Worm (Caenorhabditis elegans) whole organism, L3 larva: ENCODE data around the gene T12G3.4.

Source experiments
- R02D3.7 ChIP-seq: fragments of 150-350 bp; optimal IDR thresholded peaks from 2 replicates; lab custom pipeline; 2014; ENCODE audit warnings: missing biosample characterization, missing genetic modification characterization
- ZK546.5 ChIP-seq: sonication (generic microtip); optimal IDR thresholded peaks from 2 replicates; lab custom pipeline; 2017; ENCODE audit warnings: missing biosample characterization, missing genetic modification characterization
- aly-2 ChIP-seq: fragments of 150-350 bp; optimal IDR thresholded peaks from 2 replicates; lab custom pipeline; 2014; ENCODE audit warnings: missing biosample characterization, missing genetic modification characterization
- ama-1 ChIP-seq: fragments of 150-350 bp; optimal IDR thresholded peaks from 2 replicates; lab custom pipeline; 2018
- ceh-16 ChIP-seq: sonication (generic microtip); optimal IDR thresholded peaks from 2 replicates; lab custom pipeline; 2017; ENCODE audit warnings: missing biosample characterization, missing genetic modification characterization
- ceh-28 ChIP-seq: fragments of 150-350 bp; optimal IDR thresholded peaks from 2 replicates; lab custom pipeline; 2014; ENCODE audit warnings: missing biosample characterization, missing genetic modification reagents, missing genetic modification characterization
- ceh-82 ChIP-seq: fragments of 150-350 bp; optimal IDR thresholded peaks from 2 replicates; lab custom pipeline; 2014; ENCODE audit warnings: missing biosample characterization, missing genetic modification characterization
- ceh-9 ChIP-seq: sonication (generic microtip); optimal IDR thresholded peaks from 2 replicates; lab custom pipeline; 2018; ENCODE audit warnings: missing biosample characterization, missing genetic modification characterization
- daf-12 ChIP-seq: fragments of 150-350 bp; optimal IDR thresholded peaks from 2 replicates; lab custom pipeline; 2014; ENCODE audit warnings: missing biosample characterization, missing genetic modification reagents, missing genetic modification characterization
- egl-27 ChIP-seq: sonication (generic microtip); optimal IDR thresholded peaks from 4 replicates; lab custom pipeline; 2017; ENCODE audit warnings: missing biosample characterization, missing genetic modification reagents, missing genetic modification characterization
- egl-5 ChIP-seq: fragments of 150-350 bp; optimal IDR thresholded peaks from 2 replicates; lab custom pipeline; 2017; ENCODE audit warnings: missing biosample characterization, missing genetic modification reagents, missing genetic modification characterization, inconsistent platforms
- elt-1 ChIP-seq: fragments of 150-350 bp; optimal IDR thresholded peaks from 2 replicates; lab custom pipeline; 2014; ENCODE audit warnings: missing biosample characterization, missing genetic modification characterization
- eor-1 ChIP-seq, 2 experiments: fragments of 150-350 bp; optimal IDR thresholded peaks; 2 replicates each; lab custom pipeline; 2014 to 2018; ENCODE audit warnings: missing biosample characterization in 2 of 2, missing genetic modification characterization in 2 of 2
- fkh-10 ChIP-seq: sonication (generic microtip); optimal IDR thresholded peaks from 2 replicates; lab custom pipeline; 2017; ENCODE audit warnings: missing biosample characterization, missing genetic modification reagents, missing genetic modification characterization
- fkh-2 ChIP-seq: fragments of 150-350 bp; optimal IDR thresholded peaks from 2 replicates; lab custom pipeline; 2014; ENCODE audit warnings: missing biosample characterization, missing genetic modification reagents, missing genetic modification characterization
- fos-1 ChIP-seq: fragments of 150-350 bp; optimal IDR thresholded peaks from 2 replicates; lab custom pipeline; 2014; ENCODE audit warnings: missing biosample characterization, missing genetic modification characterization
- hmg-11 ChIP-seq: sonication (generic microtip); optimal IDR thresholded peaks from 2 replicates; lab custom pipeline; 2016; ENCODE audit warnings: missing genetic modification characterization, missing compliant biosample characterization
- jun-1 ChIP-seq: fragments of 150-350 bp; optimal IDR thresholded peaks from 2 replicates; lab custom pipeline; 2014; ENCODE audit warnings: missing biosample characterization, missing genetic modification reagents, missing genetic modification characterization
- lin-15B ChIP-seq: fragments of 150-350 bp; optimal IDR thresholded peaks from 2 replicates; lab custom pipeline; 2014; ENCODE audit warnings: missing biosample characterization, missing genetic modification characterization
- lin-39 ChIP-seq: fragments of 150-350 bp; optimal IDR thresholded peaks from 2 replicates; lab custom pipeline; 2018; ENCODE audit warnings: missing biosample characterization, missing genetic modification reagents, missing genetic modification characterization
- mdl-1 ChIP-seq: fragments of 150-350 bp; optimal IDR thresholded peaks from 2 replicates; lab custom pipeline; 2014; ENCODE audit warnings: missing biosample characterization, missing genetic modification characterization
- mml-1 ChIP-seq: fragments of 150-350 bp; sonication (generic microtip); optimal IDR thresholded peaks from 3 replicates; lab custom pipeline; 2014; ENCODE audit warnings: missing biosample characterization, missing genetic modification characterization
- nfya-1 ChIP-seq: sonication (generic microtip); optimal IDR thresholded peaks from 2 replicates; lab custom pipeline; 2017; ENCODE audit warnings: missing genetic modification characterization, mild to moderate bottlenecking, missing compliant biosample characterization, antibody characterized with exemption, moderate library complexity; ENCODE audit not compliant: insufficient read depth
- nhr-11 ChIP-seq: fragments of 150-350 bp; optimal IDR thresholded peaks from 2 replicates; lab custom pipeline; 2014; ENCODE audit warnings: missing biosample characterization, missing genetic modification characterization
- nhr-12 ChIP-seq: fragments of 150-350 bp; optimal IDR thresholded peaks from 2 replicates; lab custom pipeline; 2014; ENCODE audit warnings: missing biosample characterization, missing genetic modification characterization
- nhr-23 ChIP-seq: fragments of 150-350 bp; optimal IDR thresholded peaks from 2 replicates; lab custom pipeline; 2014; ENCODE audit warnings: missing biosample characterization, missing genetic modification reagents, missing genetic modification characterization
- nhr-237 ChIP-seq: fragments of 150-350 bp; optimal IDR thresholded peaks from 2 replicates; lab custom pipeline; 2014; ENCODE audit warnings: missing biosample characterization, missing genetic modification characterization
- nhr-25 ChIP-seq: sonication (generic microtip); optimal IDR thresholded peaks from 2 replicates; lab custom pipeline; 2017; ENCODE audit warnings: missing biosample characterization, missing genetic modification characterization
- nhr-28 ChIP-seq: fragments of 150-350 bp; optimal IDR thresholded peaks from 2 replicates; lab custom pipeline; 2014; ENCODE audit warnings: missing biosample characterization, missing genetic modification characterization
- nhr-67 ChIP-seq: fragments of 150-350 bp; optimal IDR thresholded peaks from 2 replicates; lab custom pipeline; 2014; ENCODE audit warnings: missing biosample characterization, missing genetic modification characterization
- nhr-76 ChIP-seq: fragments of 150-350 bp; sonication (generic microtip); optimal IDR thresholded peaks from 5 replicates; lab custom pipeline; 2014; ENCODE audit warnings: missing biosample characterization, missing genetic modification characterization
- pha-4 ChIP-seq: fragments of 150-350 bp; optimal IDR thresholded peaks from 2 replicates; lab custom pipeline; 2014; ENCODE audit warnings: missing biosample characterization, missing genetic modification reagents, missing genetic modification characterization
- pqm-1 ChIP-seq: fragments of 150-350 bp; optimal IDR thresholded peaks from 2 replicates; lab custom pipeline; 2017; ENCODE audit warnings: missing biosample characterization, missing genetic modification characterization, inconsistent platforms
- sea-2 ChIP-seq: fragments of 150-350 bp; sonication (generic microtip); optimal IDR thresholded peaks from 4 replicates; lab custom pipeline; 2014; ENCODE audit warnings: missing biosample characterization, missing genetic modification reagents, missing genetic modification characterization
- skn-1 ChIP-seq: fragments of 150-350 bp; optimal IDR thresholded peaks from 2 replicates; lab custom pipeline; 2014; ENCODE audit warnings: missing biosample characterization, missing genetic modification characterization
- snpc-4 ChIP-seq: fragments of 150-350 bp; optimal IDR thresholded peaks from 2 replicates; lab custom pipeline; 2014; ENCODE audit warnings: missing biosample characterization, missing genetic modification characterization
- tbx-2 ChIP-seq: sonication (generic microtip); optimal IDR thresholded peaks from 2 replicates; lab custom pipeline; 2016; ENCODE audit warnings: mild to moderate bottlenecking, missing genetic modification characterization, missing compliant biosample characterization
- unc-39 ChIP-seq: sonication (generic microtip); optimal IDR thresholded peaks from 4 replicates; lab custom pipeline; 2017; ENCODE audit warnings: missing biosample characterization, missing genetic modification characterization
- unc-62 ChIP-seq: fragments of 150-350 bp; sonication (generic microtip); optimal IDR thresholded peaks from 4 replicates; lab custom pipeline; 2014; ENCODE audit warnings: missing biosample characterization, missing genetic modification reagents, missing genetic modification characterization
- zag-1 ChIP-seq: fragments of 150-350 bp; optimal IDR thresholded peaks from 2 replicates; lab custom pipeline; 2014; ENCODE audit warnings: missing biosample characterization, missing genetic modification characterization
- ztf-11 ChIP-seq: fragments of 150-350 bp; optimal IDR thresholded peaks from 2 replicates; lab custom pipeline; 2014; ENCODE audit warnings: missing biosample characterization, missing genetic modification characterization

T12G3.4 gene

ce11 chrIV:12052461-12052860 lies 4.4 kb downstream of the T12G3.4 start:
- no peak for TF ChIP-seq lin-15B
- no peak for TF ChIP-seq pha-4 (tag; lab: Kevin White, UChicago)
- TF ChIP-seq lin-39: no peak
- TF ChIP-seq nhr-25 (tag; lab: Kevin White, UChicago): no peak
- no peak for TF ChIP-seq aly-2 (tag; lab: Kevin White, UChicago)
- TF ChIP-seq R02D3.7 (tag; lab: Kevin White, UChicago): no peak

- TF ChIP-seq egl-27 (tag; lab: Kevin White, UChicago): no peak
- no peak for TF ChIP-seq egl-5 (tag; lab: Kevin White, UChicago)
- TF ChIP-seq nhr-76 (tag; lab: Kevin White, UChicago): no peak
- TF ChIP-seq nhr-28 (tag; lab: Kevin White, UChicago): no peak
- TF ChIP-seq hmg-11 (tag; lab: Kevin White, UChicago): no peak
- TF ChIP-seq nfya-1 (tag; lab: Kevin White, UChicago): no peak
- no peak for TF ChIP-seq R02D3.7 (tag; lab: Kevin White, UChicago)
- no peak for TF ChIP-seq ceh-82
- TF ChIP-seq zag-1 (tag; lab: Kevin White, UChicago): no peak
- no peak for TF ChIP-seq nhr-12
- TF ChIP-seq nhr-67: no peak
Observed at ce11 chrIV:12056603-12057002, 8.5 kb downstream of the T12G3.4 start, which contains the start of gene K08E4.2. Gene K08E4.2 (minus strand): TSS chrIV:12056656.

- TF ChIP-seq elt-1 (tag; lab: Kevin White, UChicago): no peak
- TF ChIP-seq nfya-1 (tag; lab: Kevin White, UChicago): peak; percentile 55
- TF ChIP-seq R02D3.7 (tag; lab: Kevin White, UChicago): no peak
- no peak for TF ChIP-seq daf-12 (tag; lab: Kevin White, UChicago)
- TF ChIP-seq mml-1: no peak
- TF ChIP-seq nhr-12: no peak
- no peak for TF ChIP-seq tbx-2 (tag; lab: Kevin White, UChicago)
- TF ChIP-seq lin-15B: no peak
- no peak for TF ChIP-seq ama-1 (lab: Kevin White, UChicago)
- TF ChIP-seq mdl-1: no peak
- TF ChIP-seq unc-62 (GFP tag; lab: Kevin White, UChicago): peak; percentile 33
Observed at ce11 chrIV:12057508-12057907, 9.5 kb downstream of the T12G3.4 start, which contains the start of gene K08E4.3. Gene K08E4.3 (plus strand): TSS chrIV:12057742.

- TF ChIP-seq nhr-23 (no peak), ceh-9 (no peak), ZK546.5 (tag; lab: Kevin White, UChicago) (no peak), nhr-11 (tag; lab: Kevin White, UChicago) (no peak), lin-39 (no peak), jun-1 (tag; lab: Kevin White, UChicago) (no peak), fkh-2 (tag; lab: Kevin White, UChicago) (no peak), mml-1 (no peak), aly-2 (tag; lab: Kevin White, UChicago) (no peak), nhr-67 (no peak), ceh-28 (tag; lab: Kevin White, UChicago) (no peak), ceh-82 (no peak), ztf-11 (no peak), nhr-237 (tag; lab: Kevin White, UChicago) (no peak), pha-4 (tag; lab: Kevin White, UChicago) (no peak), snpc-4 (no peak), mdl-1 (no peak), fkh-10 (no peak)
- TF ChIP-seq, all 47 proteins: peak for 0
Observed at ce11 chrIV:12061229-12061628, 13.2 kb downstream of the T12G3.4 start, which contains the start of gene K08E4.8. Gene K08E4.8 (minus strand): TSS chrIV:12061329.

- TF ChIP-seq egl-5 (tag; lab: Kevin White, UChicago) (no peak), nhr-76 (tag; lab: Kevin White, UChicago) (no peak), aly-2 (tag; lab: Kevin White, UChicago) (no peak), skn-1 (tag; lab: Kevin White, UChicago) (no peak), fos-1 (tag; lab: Kevin White, UChicago) (no peak), unc-39 (tag; lab: Kevin White, UChicago) (no peak), nhr-25 (tag; lab: Kevin White, UChicago) (no peak), pqm-1 (tag; lab: Kevin White, UChicago) (no peak), lin-39 (no peak), ceh-16 (tag; lab: Kevin White, UChicago) (no peak), mml-1 (no peak), eor-1 (tag; optimal IDR thresholded peaks at IDR 0.05; lab: Kevin White, UChicago) (no peak), sea-2 (GFP tag; lab: Kevin White, UChicago) (no peak), ceh-82 (no peak), ztf-11 (no peak), ceh-9 (no peak)
Observed at ce11 chrIV:12068590-12068989, 20.5 kb downstream of the T12G3.4 start, which contains the start of gene bath-37. Gene bath-37 (plus strand): TSS chrIV:12068890.
